Worm (Caenorhabditis elegans) whole organism, mixed stage, embryonic: ENCODE data around the gene F38A5.8.

Source experiments
- bed-3 ChIP-seq: fragments of 200-800 bp; sonication (Bioruptor generic); optimal IDR thresholded peaks from 3 replicates; lab custom pipeline; 2018; ENCODE audit warnings: mild to moderate bottlenecking, missing genetic modification characterization, moderate library complexity, missing compliant biosample characterization
- blmp-1 ChIP-seq: fragments of 150-350 bp; optimal IDR thresholded peaks from 2 replicates; lab custom pipeline; 2014; ENCODE audit warnings: missing biosample characterization, missing genetic modification characterization
- ceh-39 ChIP-seq: fragments of 150-350 bp; optimal IDR thresholded peaks from 2 replicates; lab custom pipeline; 2014; ENCODE audit warnings: missing biosample characterization, missing genetic modification characterization
- ceh-43 ChIP-seq: fragments of 200-800 bp; sonication (Bioruptor generic); optimal IDR thresholded peaks from 2 replicates; lab custom pipeline; 2018; ENCODE audit warnings: mild to moderate bottlenecking, missing genetic modification characterization, moderate library complexity, missing compliant biosample characterization
- ceh-83 ChIP-seq: fragments of 200-800 bp; sonication (Bioruptor generic); optimal IDR thresholded peaks from 2 replicates; lab custom pipeline; 2018; ENCODE audit warnings: mild to moderate bottlenecking, missing genetic modification characterization, missing compliant biosample characterization
- ces-1 ChIP-seq: fragments of 150-350 bp; optimal IDR thresholded peaks from 2 replicates; lab custom pipeline; 2014; ENCODE audit warnings: missing biosample characterization, missing genetic modification reagents, missing genetic modification characterization
- cnd-1 ChIP-seq: fragments of 200-800 bp; sonication (Bioruptor generic); optimal IDR thresholded peaks from 2 replicates; lab custom pipeline; 2018; ENCODE audit warnings: mild to moderate bottlenecking, missing genetic modification characterization, missing compliant biosample characterization
- drap-1 ChIP-seq: fragments of 200-800 bp; sonication (Bioruptor generic); optimal IDR thresholded peaks from 3 replicates; lab custom pipeline; 2018; ENCODE audit warnings: mild to moderate bottlenecking, missing genetic modification characterization, missing compliant biosample characterization
- elt-1 ChIP-seq: sonication (generic microtip); optimal IDR thresholded peaks from 2 replicates; lab custom pipeline; 2017; ENCODE audit warnings: missing genetic modification characterization, mild to moderate bottlenecking, missing compliant biosample characterization, antibody characterized with exemption, moderate library complexity, borderline replicate concordance; ENCODE audit not compliant: insufficient read depth
- flh-1 ChIP-seq: fragments of 200-800 bp; sonication (Bioruptor generic); optimal IDR thresholded peaks from 2 replicates; lab custom pipeline; 2018; ENCODE audit warnings: mild to moderate bottlenecking, missing genetic modification characterization, moderate library complexity, missing compliant biosample characterization
- ham-2 ChIP-seq: fragments of 200-800 bp; sonication (Bioruptor generic); optimal IDR thresholded peaks from 2 replicates; lab custom pipeline; 2018; ENCODE audit warnings: mild to moderate bottlenecking, missing genetic modification characterization, missing compliant biosample characterization
- hlh-1 ChIP-seq: fragments of 150-350 bp; optimal IDR thresholded peaks from 2 replicates; lab custom pipeline; 2014; ENCODE audit warnings: missing biosample characterization, missing genetic modification reagents, missing genetic modification characterization
- lin-13 ChIP-seq: fragments of 150-350 bp; optimal IDR thresholded peaks from 2 replicates; lab custom pipeline; 2014; ENCODE audit warnings: missing biosample characterization, missing genetic modification characterization
- lin-32 ChIP-seq: fragments of 200-800 bp; sonication (Bioruptor generic); optimal IDR thresholded peaks from 2 replicates; lab custom pipeline; 2018; ENCODE audit warnings: mild to moderate bottlenecking, missing genetic modification characterization, missing compliant biosample characterization
- nhr-12 ChIP-seq: fragments of 150-350 bp; optimal IDR thresholded peaks from 2 replicates; lab custom pipeline; 2014; ENCODE audit warnings: missing biosample characterization, missing genetic modification characterization
- nhr-2 ChIP-seq: fragments of 150-350 bp; optimal IDR thresholded peaks from 2 replicates; lab custom pipeline; 2014; ENCODE audit warnings: missing biosample characterization, missing genetic modification characterization
- nhr-237 ChIP-seq: fragments of 150-350 bp; optimal IDR thresholded peaks from 2 replicates; lab custom pipeline; 2014; ENCODE audit warnings: missing biosample characterization, missing genetic modification characterization
- nhr-28 ChIP-seq: fragments of 150-350 bp; optimal IDR thresholded peaks from 2 replicates; lab custom pipeline; 2014; ENCODE audit warnings: missing biosample characterization, missing genetic modification characterization
- pha-4 ChIP-seq: fragments of 150-350 bp; optimal IDR thresholded peaks from 2 replicates; lab custom pipeline; 2018; ENCODE audit warnings: missing biosample characterization, missing genetic modification reagents, missing genetic modification characterization
- sem-2 ChIP-seq: fragments of 200-800 bp; sonication (Bioruptor generic); optimal IDR thresholded peaks from 2 replicates; lab custom pipeline; 2018; ENCODE audit warnings: mild to moderate bottlenecking, missing genetic modification characterization, missing compliant biosample characterization
- snpc-4 ChIP-seq: fragments of 150-350 bp; optimal IDR thresholded peaks from 2 replicates; lab custom pipeline; 2014; ENCODE audit warnings: missing biosample characterization, missing genetic modification characterization
- sptf-1 ChIP-seq: sonication (generic microtip); optimal IDR thresholded peaks from 2 replicates; lab custom pipeline; 2017; ENCODE audit warnings: mild to moderate bottlenecking, missing genetic modification characterization, moderate library complexity, missing compliant biosample characterization
- tbx-8 ChIP-seq: fragments of 200-800 bp; sonication (Bioruptor generic); optimal IDR thresholded peaks from 2 replicates; lab custom pipeline; 2018; ENCODE audit warnings: mild to moderate bottlenecking, missing genetic modification characterization, moderate library complexity, missing compliant biosample characterization
- unc-120 ChIP-seq: sonication (generic microtip); optimal IDR thresholded peaks from 2 replicates; lab custom pipeline; 2017; ENCODE audit warnings: missing genetic modification characterization, missing compliant biosample characterization; ENCODE audit not compliant: poor library complexity, severe bottlenecking
- unc-39 ChIP-seq: fragments of 150-350 bp; optimal IDR thresholded peaks from 2 replicates; lab custom pipeline; 2014; ENCODE audit warnings: missing biosample characterization, missing genetic modification characterization
- zip-8 ChIP-seq: fragments of 150-350 bp; optimal IDR thresholded peaks from 2 replicates; lab custom pipeline; 2014; ENCODE audit warnings: missing biosample characterization, missing genetic modification characterization
- ztf-11 ChIP-seq: fragments of 150-350 bp; optimal IDR thresholded peaks from 2 replicates; lab custom pipeline; 2014; ENCODE audit warnings: missing biosample characterization, missing genetic modification characterization

F38A5.8 gene

ce11 chrIV:6556624-6557368 is 42.8 kb upstream of the F38A5.8 start, which contains the start of gene try-3 (continued):
- peak; percentile 47 for TF ChIP-seq bed-3 (GFP tag; lab: Kevin White, UChicago)

ce11 chrIV:6560434-6560833 is 39.1 kb upstream of the F38A5.8 start, which contains the start of gene best-9:
Gene best-9, plus strand, starts transcription at chrIV:6560734.
- TF ChIP-seq ceh-39: no peak
- TF ChIP-seq lin-13 (tag; lab: Kevin White, UChicago): no peak
- no peak for TF ChIP-seq ceh-43 (GFP tag; lab: Kevin White, UChicago)
- TF ChIP-seq ham-2 (GFP tag; lab: Kevin White, UChicago): no peak
- TF ChIP-seq sem-2 (GFP tag; lab: Kevin White, UChicago): no peak
- TF ChIP-seq cnd-1 (tag; lab: Kevin White, UChicago): no peak
- TF ChIP-seq nhr-2 (tag; lab: Kevin White, UChicago): no peak
- TF ChIP-seq hlh-1 (tag; lab: Kevin White, UChicago): no peak
- TF ChIP-seq nhr-28: no peak
- no peak for TF ChIP-seq unc-39 (tag; lab: Kevin White, UChicago)
- no peak for TF ChIP-seq drap-1 (GFP tag; lab: Kevin White, UChicago)
- no peak for TF ChIP-seq tbx-8 (GFP tag; lab: Kevin White, UChicago)
- no peak for TF ChIP-seq lin-32 (GFP tag; lab: Kevin White, UChicago)
- TF ChIP-seq nhr-12: no peak
- no peak for TF ChIP-seq sptf-1 (tag; lab: Kevin White, UChicago)

- no peak for TF ChIP-seq cnd-1 (tag; lab: Kevin White, UChicago)
- TF ChIP-seq nhr-12: no peak
- TF ChIP-seq flh-1 (GFP tag; lab: Kevin White, UChicago): no peak
- no peak for TF ChIP-seq hlh-1 (tag; lab: Kevin White, UChicago)
- no peak for TF ChIP-seq nhr-28
- no peak for TF ChIP-seq ceh-43 (GFP tag; lab: Kevin White, UChicago)
- TF ChIP-seq nhr-237 (tag; lab: Kevin White, UChicago): no peak
- TF ChIP-seq unc-120: no peak
- no peak for TF ChIP-seq zip-8 (tag; lab: Kevin White, UChicago)
- no peak for TF ChIP-seq nhr-2 (tag; lab: Kevin White, UChicago)
- TF ChIP-seq sptf-1 (tag; lab: Kevin White, UChicago): no peak
These were observed 37.5 kb upstream of the F38A5.8 start for ce11 chrIV:6562039-6562438.

- TF ChIP-seq sem-2 (GFP tag; lab: Kevin White, UChicago) (no peak), bed-3 (GFP tag; lab: Kevin White, UChicago) (no peak), flh-1 (GFP tag; lab: Kevin White, UChicago) (no peak), nhr-12 (no peak), ztf-11 (tag; lab: Kevin White, UChicago) (no peak), unc-39 (tag; lab: Kevin White, UChicago) (no peak), elt-1 (tag; lab: Kevin White, UChicago) (no peak), snpc-4 (tag; lab: Kevin White, UChicago) (no peak), nhr-237 (tag; lab: Kevin White, UChicago) (no peak), blmp-1 (tag; lab: Kevin White, UChicago) (no peak), lin-32 (GFP tag; lab: Kevin White, UChicago) (no peak), sptf-1 (tag; lab: Kevin White, UChicago) (no peak), nhr-28 (no peak), pha-4 (tag; lab: Kevin White, UChicago) (no peak), ceh-83 (no peak), nhr-2 (tag; lab: Kevin White, UChicago) (no peak), unc-120 (no peak), tbx-8 (GFP tag; lab: Kevin White, UChicago) (no peak), ces-1 (GFP tag; lab: Kevin White, UChicago) (no peak), ceh-43 (GFP tag; lab: Kevin White, UChicago) (no peak)
These were observed 33.9 kb upstream of the F38A5.8 start for ce11 chrIV:6565605-6566004.

ce11 chrIV:6572238-6572637 is 27.3 kb upstream of the F38A5.8 start, which contains the start of gene bicd-1:
Gene bicd-1, minus strand, starts transcription at chrIV:6572338.
- TF ChIP-seq nhr-12 (no peak), snpc-4 (tag; lab: Kevin White, UChicago) (no peak)
- TF ChIP-seq, all 35 proteins: peak for 0
